Worm (Caenorhabditis elegans) whole organism, young adult: ENCODE results near the gene mab-3.

ENCODE experiments used
- B0019.2 ChIP-seq: fragments of 200-800 bp; sonication (Bioruptor generic); conservative IDR thresholded peaks from 2 replicates; pipeline ENCODE4 v1.3.6; 2022; ENCODE audit warnings: missing genetic modification reagents, missing genetic modification characterization, missing compliant biosample characterization
- B0261.1 ChIP-seq: sonication (generic microtip); optimal IDR thresholded peaks from 2 replicates; lab custom pipeline; 2016; ENCODE audit warnings: mild to moderate bottlenecking, missing genetic modification characterization, moderate library complexity, missing compliant biosample characterization
- F23B12.7 ChIP-seq: sonication (generic microtip); optimal IDR thresholded peaks from 2 replicates; lab custom pipeline; 2017; ENCODE audit warnings: missing genetic modification characterization, mild to moderate bottlenecking, missing compliant biosample characterization, antibody characterized with exemption, moderate library complexity; ENCODE audit not compliant: insufficient read depth
- F39B2.1 ChIP-seq: fragments of 200-800 bp; sonication (Bioruptor generic); IDR thresholded peaks from 2 replicates; pipeline ENCODE4 v1.3.6; 2022; ENCODE audit warnings: missing genetic modification reagents, missing genetic modification characterization, missing compliant biosample characterization
- F55B11.4 ChIP-seq: sonication (generic microtip); optimal IDR thresholded peaks from 2 replicates; lab custom pipeline; 2016; ENCODE audit warnings: missing compliant biosample characterization, missing genetic modification characterization, borderline replicate concordance; ENCODE audit not compliant: insufficient read depth
- F57A8.1 ChIP-seq: fragments of 200-800 bp; sonication (Bioruptor generic); optimal IDR thresholded peaks from 2 replicates; lab custom pipeline; 2018; ENCODE audit warnings: mild to moderate bottlenecking, missing genetic modification characterization, moderate library complexity, missing compliant biosample characterization
- K11D2.4 ChIP-seq: fragments of 200-800 bp; sonication (Bioruptor generic); IDR thresholded peaks from 2 replicates; pipeline ENCODE4 v1.3.6; 2022; ENCODE audit warnings: missing genetic modification reagents, missing genetic modification characterization, missing compliant biosample characterization
- T07F8.4 ChIP-seq: sonication (generic microtip); optimal IDR thresholded peaks from 2 replicates; lab custom pipeline; 2016; ENCODE audit warnings: mild to moderate bottlenecking, missing genetic modification characterization, moderate library complexity, missing compliant biosample characterization
- Y53F4B.3 ChIP-seq: fragments of 200-800 bp; sonication (Bioruptor generic); IDR thresholded peaks from 2 replicates; pipeline ENCODE4 v1.3.6; 2022; ENCODE audit warnings: missing genetic modification reagents, missing genetic modification characterization, missing compliant biosample characterization
- Y53G8AR.9 ChIP-seq: fragments of 200-800 bp; sonication (Bioruptor generic); conservative IDR thresholded peaks from 2 replicates; pipeline ENCODE4 v1.3.6; 2022; ENCODE audit warnings: missing genetic modification reagents, missing genetic modification characterization, missing compliant biosample characterization
- Y67H2A.10 ChIP-seq: fragments of 200-800 bp; sonication (Bioruptor generic); conservative IDR thresholded peaks from 2 replicates; pipeline ENCODE4 v1.3.6; 2022; ENCODE audit warnings: missing genetic modification reagents, missing genetic modification characterization, missing compliant biosample characterization
- Y79H2A.3 ChIP-seq: fragments of 200-800 bp; sonication (Bioruptor generic); conservative IDR thresholded peaks from 2 replicates; pipeline ENCODE4 v1.3.6; 2022; ENCODE audit warnings: missing genetic modification reagents, missing genetic modification characterization, missing compliant biosample characterization
- bed-1 ChIP-seq: fragments of 200-800 bp; sonication (Bioruptor generic); IDR thresholded peaks from 2 replicates; pipeline ENCODE4 v1.3.6; 2022; ENCODE audit warnings: missing genetic modification reagents, missing genetic modification characterization, missing compliant biosample characterization
- bed-2 ChIP-seq: fragments of 200-800 bp; sonication (Bioruptor generic); IDR thresholded peaks from 2 replicates; pipeline ENCODE4 v1.3.6; 2022; ENCODE audit warnings: missing genetic modification reagents, missing genetic modification characterization, missing compliant biosample characterization
- cebp-2 ChIP-seq: fragments of 200-800 bp; sonication (Bioruptor generic); IDR thresholded peaks from 2 replicates; pipeline ENCODE4 v1.3.6; 2022; ENCODE audit warnings: missing genetic modification characterization, missing compliant biosample characterization
- ceh-27 ChIP-seq: fragments of 200-800 bp; sonication (Bioruptor generic); optimal IDR thresholded peaks from 2 replicates; lab custom pipeline; 2018; ENCODE audit warnings: mild to moderate bottlenecking, missing genetic modification characterization, moderate library complexity, missing compliant biosample characterization
- ceh-58 ChIP-seq: fragments of 200-800 bp; sonication (Bioruptor generic); IDR thresholded peaks from 2 replicates; pipeline ENCODE4 v1.3.6; 2022; ENCODE audit warnings: missing genetic modification characterization, missing compliant biosample characterization
- chd-7 ChIP-seq: sonication (generic microtip); optimal IDR thresholded peaks from 2 replicates; lab custom pipeline; 2016; ENCODE audit warnings: mild to moderate bottlenecking, missing genetic modification characterization, moderate library complexity, missing compliant biosample characterization
- die-1 ChIP-seq: sonication (generic microtip); optimal IDR thresholded peaks from 2 replicates; lab custom pipeline; 2016; ENCODE audit warnings: missing genotype, mild to moderate bottlenecking, missing genetic modification characterization, missing compliant biosample characterization
- dpff-1 ChIP-seq: sonication (generic microtip); optimal IDR thresholded peaks from 2 replicates; lab custom pipeline; 2017; ENCODE audit warnings: mild to moderate bottlenecking, missing genetic modification characterization, missing compliant biosample characterization
- dpl-1 ChIP-seq: fragments of 150-350 bp; optimal IDR thresholded peaks from 2 replicates; lab custom pipeline; 2014; ENCODE audit warnings: missing biosample characterization, missing genetic modification reagents, missing genetic modification characterization
- efl-1 ChIP-seq: fragments of 150-350 bp; optimal IDR thresholded peaks from 2 replicates; lab custom pipeline; 2014; ENCODE audit warnings: missing biosample characterization, missing genetic modification reagents, missing genetic modification characterization
- ekl-4 ChIP-seq: fragments of 200-800 bp; sonication (Bioruptor generic); IDR thresholded peaks from 2 replicates; pipeline ENCODE4 v1.3.6; 2022; ENCODE audit warnings: missing genetic modification reagents, missing genetic modification characterization, missing compliant biosample characterization
- fkh-3 ChIP-seq: sonication (generic microtip); optimal IDR thresholded peaks from 2 replicates; lab custom pipeline; 2016; ENCODE audit warnings: mild to moderate bottlenecking, missing genetic modification characterization, missing compliant biosample characterization
- hmg-1.2 ChIP-seq: fragments of 200-800 bp; sonication (Bioruptor generic); IDR thresholded peaks from 2 replicates; pipeline ENCODE4 v1.3.6; 2022; ENCODE audit warnings: missing genetic modification reagents, missing genetic modification characterization, missing compliant biosample characterization
- let-607 ChIP-seq, 2 experiments: fragments of 200-800 bp in 1 of 2; sonication (Bioruptor generic) in 1 of 2; sonication (generic microtip) in 1 of 2; optimal IDR thresholded peaks; 2 replicates each; lab custom pipeline; 2016 to 2018; ENCODE audit warnings: mild to moderate bottlenecking in 2 of 2, missing compliant biosample characterization in 2 of 2, missing genetic modification characterization in 2 of 2, moderate library complexity in 2 of 2, missing genotype in 1 of 2
- lin-26 ChIP-seq: fragments of 200-800 bp; sonication (Bioruptor generic); IDR thresholded peaks from 2 replicates; pipeline ENCODE4 v1.3.6; 2022; ENCODE audit warnings: missing genetic modification reagents, missing genetic modification characterization, missing compliant biosample characterization
- lsl-1 ChIP-seq: fragments of 200-800 bp; sonication (Bioruptor generic); optimal IDR thresholded peaks from 2 replicates; lab custom pipeline; 2018; ENCODE audit warnings: mild to moderate bottlenecking, missing genetic modification characterization, moderate library complexity, missing compliant biosample characterization
- madf-8 ChIP-seq: fragments of 200-800 bp; sonication (Bioruptor generic); conservative IDR thresholded peaks from 2 replicates; pipeline ENCODE4 v1.3.6; 2022; ENCODE audit warnings: missing genetic modification reagents, missing genetic modification characterization, missing compliant biosample characterization
- mxl-1 ChIP-seq: sonication (generic microtip); optimal IDR thresholded peaks from 2 replicates; lab custom pipeline; 2016; ENCODE audit warnings: missing genetic modification characterization, missing compliant biosample characterization
- nhr-179 ChIP-seq: sonication (generic microtip); optimal IDR thresholded peaks from 2 replicates; lab custom pipeline; 2016; ENCODE audit warnings: mild to moderate bottlenecking, missing genetic modification characterization, missing compliant biosample characterization
- nhr-27 ChIP-seq: fragments of 200-800 bp; sonication (Bioruptor generic); optimal IDR thresholded peaks from 2 replicates; lab custom pipeline; 2018; ENCODE audit warnings: mild to moderate bottlenecking, missing genetic modification characterization, moderate library complexity, missing compliant biosample characterization
- nhr-80 ChIP-seq: sonication (generic microtip); optimal IDR thresholded peaks from 2 replicates; lab custom pipeline; 2016; ENCODE audit warnings: missing genetic modification characterization, missing compliant biosample characterization
- nhr-90 ChIP-seq: sonication (generic microtip); optimal IDR thresholded peaks from 2 replicates; lab custom pipeline; 2016; ENCODE audit warnings: missing genotype, mild to moderate bottlenecking, missing genetic modification characterization, missing compliant biosample characterization
- pha-4 ChIP-seq: fragments of 150-350 bp; sonication (generic microtip); optimal IDR thresholded peaks from 2 replicates; lab custom pipeline; 2014; ENCODE audit warnings: missing biosample characterization, missing genetic modification reagents, missing genetic modification characterization
- rec-8 ChIP-seq, 2 experiments: sonication (generic microtip); optimal IDR thresholded peaks; 2 replicates each; lab custom pipeline; 2016; ENCODE audit warnings: mild to moderate bottlenecking in 2 of 2, missing genetic modification characterization in 2 of 2, missing genetic modification reagents in 2 of 2, missing genotype in 2 of 2, missing biosample characterization in 1 of 2, missing compliant biosample characterization in 1 of 2, moderate library complexity in 1 of 2
- rpc-1 ChIP-seq, 2 experiments: fragments of 150-350 bp in 1 of 2; sonication (generic microtip) in 1 of 2; optimal IDR thresholded peaks; 2 replicates each; lab custom pipeline; 2014 to 2018; ENCODE audit warnings: missing biosample characterization in 1 of 2, missing genetic modification characterization in 1 of 2, missing genetic modification reagents in 1 of 2, missing genotype in 1 of 2
- sea-2 ChIP-seq: fragments of 200-800 bp; sonication (Bioruptor generic); IDR thresholded peaks from 2 replicates; pipeline ENCODE4 v1.3.6; 2022; ENCODE audit warnings: missing genetic modification characterization, missing compliant biosample characterization
- snpc-1.3 ChIP-seq: sonication (generic microtip); optimal IDR thresholded peaks from 2 replicates; lab custom pipeline; 2017; ENCODE audit warnings: missing genetic modification characterization, mild to moderate bottlenecking, missing compliant biosample characterization, antibody characterized with exemption, moderate library complexity, missing genotype, missing genetic modification reagents; ENCODE audit not compliant: insufficient read depth
- sptf-2 ChIP-seq: fragments of 200-800 bp; sonication (Bioruptor generic); optimal IDR thresholded peaks from 2 replicates; lab custom pipeline; 2018; ENCODE audit warnings: mild to moderate bottlenecking, missing genetic modification characterization, missing compliant biosample characterization
- xnd-1 ChIP-seq: sonication (generic microtip); optimal IDR thresholded peaks from 2 replicates; lab custom pipeline; 2016; ENCODE audit warnings: missing genotype, missing genetic modification reagents, missing genetic modification characterization, missing compliant biosample characterization
- zfh-2 ChIP-seq: fragments of 200-800 bp; sonication (Bioruptor generic); conservative IDR thresholded peaks from 2 replicates; pipeline ENCODE4 v1.3.6; 2022; ENCODE audit warnings: missing genetic modification reagents, missing genetic modification characterization, missing compliant biosample characterization
- zim-3 ChIP-seq: sonication (generic microtip); optimal IDR thresholded peaks from 2 replicates; lab custom pipeline; 2017; ENCODE audit warnings: mild to moderate bottlenecking, missing genetic modification characterization, moderate library complexity, missing compliant biosample characterization
- ztf-22 ChIP-seq: fragments of 200-800 bp; sonication (Bioruptor generic); optimal IDR thresholded peaks from 2 replicates; lab custom pipeline; 2018; ENCODE audit warnings: mild to moderate bottlenecking, missing genetic modification characterization, moderate library complexity, missing compliant biosample characterization
- ztf-25 ChIP-seq: fragments of 200-800 bp; sonication (Bioruptor generic); IDR thresholded peaks from 2 replicates; pipeline ENCODE4 v1.3.6; 2022; ENCODE audit warnings: missing genetic modification reagents, missing genetic modification characterization, missing compliant biosample characterization
- ztf-28 ChIP-seq: fragments of 200-800 bp; sonication (Bioruptor generic); IDR thresholded peaks from 2 replicates; pipeline ENCODE4 v1.3.6; 2022; ENCODE audit warnings: missing genetic modification reagents, missing genetic modification characterization, missing compliant biosample characterization

mab-3 gene

DNA sequence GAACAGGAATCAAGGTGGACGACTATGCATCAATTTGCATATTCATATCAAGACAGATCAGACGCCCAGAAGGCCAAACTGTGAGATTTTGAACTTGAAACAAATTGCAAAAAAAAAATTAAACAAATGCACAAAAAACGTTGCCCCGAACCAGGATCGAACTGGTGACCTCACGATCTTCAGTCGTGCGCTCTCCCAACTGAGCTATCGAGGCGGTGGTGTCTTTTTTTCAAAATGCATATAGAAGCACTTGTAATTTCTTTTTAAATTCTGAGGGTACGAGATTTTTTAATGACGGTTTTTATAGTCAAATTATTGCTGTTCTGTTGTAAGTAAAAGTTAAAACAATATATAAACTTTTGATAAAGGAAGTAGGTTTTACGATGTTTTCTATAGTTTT lies 18.9 kb upstream of the mab-3 start (continued):
- TF ChIP-seq rpc-1 (optimal IDR thresholded peaks at IDR 0.05; lab: Kevin White, UChicago): peak; percentile 73
- peak; percentile 94 for TF ChIP-seq rpc-1 (tag; optimal IDR thresholded peaks at IDR 0.05; lab: Kevin White, UChicago)
- peak; percentile 4 for TF ChIP-seq nhr-80 (tag; lab: Kevin White, UChicago)
- peak; percentile 13 for TF ChIP-seq dpl-1
- peak; percentile 20; the same call in 1 of the 2 replicates for TF ChIP-seq Y53F4B.3
- TF ChIP-seq ztf-25 (GFP tag; lab: Robert Waterston, UW): peak; percentile 71; the same call in 1 of the 2 replicates
- TF ChIP-seq dpff-1 (tag; lab: Kevin White, UChicago): no peak
- TF ChIP-seq ekl-4 (GFP tag; lab: Robert Waterston, UW): 0 out of 2 replicates have a peak, but pooled peaks have one; percentile 11
- TF ChIP-seq die-1 (tag; lab: Kevin White, UChicago): peak; percentile 58
- TF ChIP-seq lsl-1: peak; percentile 23
- TF ChIP-seq nhr-90 (tag; lab: Kevin White, UChicago): peak; percentile 35
- no peak for TF ChIP-seq B0019.2 (GFP tag; lab: Robert Waterston, UW)
- TF ChIP-seq ztf-28: 0 out of 2 replicates have a peak, but pooled peaks have one; percentile 25
- peak; percentile 70 for TF ChIP-seq B0261.1 (tag; lab: Kevin White, UChicago)
- TF ChIP-seq lin-26 (GFP tag; lab: Robert Waterston, UW): peak; percentile 74
- TF ChIP-seq hmg-1.2 (GFP tag; lab: Robert Waterston, UW): peak; percentile 41; the same call in 1 of the 2 replicates
- no peak for TF ChIP-seq efl-1 (GFP tag; lab: Kevin White, UChicago)
- TF ChIP-seq, all 124 proteins: peak for 28

DNA sequence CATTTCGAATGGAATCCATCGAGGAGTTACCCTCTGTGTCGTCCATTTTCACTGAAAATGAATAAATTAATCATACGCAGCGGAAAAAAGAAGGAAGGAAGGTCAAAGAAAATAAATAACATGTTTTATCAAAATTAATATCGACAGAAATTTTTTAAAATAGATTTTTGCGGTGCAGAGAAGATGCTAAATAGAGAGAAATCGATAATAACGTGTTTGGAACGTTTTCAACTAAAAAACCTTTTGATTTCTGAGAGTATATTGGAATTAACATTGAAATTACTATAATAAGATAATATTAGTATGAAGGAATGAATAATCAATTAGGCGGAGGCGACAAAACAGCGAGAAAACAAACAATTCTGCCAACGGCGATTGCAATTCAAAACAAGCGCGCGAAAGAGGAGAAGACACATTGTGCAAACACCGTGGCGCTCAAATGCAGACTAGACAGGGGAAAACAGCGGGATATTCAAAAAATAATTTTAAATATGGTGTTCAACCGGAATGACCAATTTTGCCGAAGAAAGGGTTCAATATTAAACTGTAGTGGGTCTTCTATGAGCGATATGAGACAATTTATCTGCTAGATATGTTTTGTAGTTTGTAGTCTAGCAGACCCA lies 15.4 kb upstream of the mab-3 start, which contains the start of gene wee-1.3:
TSS of gene wee-1.3 (minus strand) at position 51 of the 623 bp plus-strand sequence.
- TF ChIP-seq T07F8.4 (tag; lab: Kevin White, UChicago): no peak
- no peak for TF ChIP-seq zim-3
- no peak for TF ChIP-seq F57A8.1 (GFP tag; lab: Kevin White, UChicago)
- peak; percentile 19 for TF ChIP-seq xnd-1 (tag; lab: Kevin White, UChicago)
- no peak for TF ChIP-seq Y79H2A.3 (GFP tag; lab: Robert Waterston, UW)
- TF ChIP-seq bed-2: no peak
- TF ChIP-seq snpc-1.3 (tag; lab: Kevin White, UChicago): no peak
- TF ChIP-seq lin-26 (GFP tag; lab: Robert Waterston, UW): no peak
- no peak for TF ChIP-seq nhr-90 (tag; lab: Kevin White, UChicago)
- TF ChIP-seq ceh-58 (GFP tag; lab: Robert Waterston, UW): no peak
- TF ChIP-seq nhr-27: no peak
- TF ChIP-seq sea-2 (GFP tag; lab: Robert Waterston, UW): no peak
- TF ChIP-seq F39B2.1 (GFP tag; lab: Robert Waterston, UW): no peak
- peak; percentile 49 for TF ChIP-seq madf-8
- no peak for TF ChIP-seq F55B11.4
- TF ChIP-seq Y67H2A.10 (GFP tag; lab: Robert Waterston, UW): no peak
- peak in 1 of 2 experiments; percentile 18 for TF ChIP-seq let-607 (tag; optimal IDR thresholded peaks at IDR 0.05; lab: Kevin White, UChicago)
- no peak for TF ChIP-seq chd-7 (tag; lab: Kevin White, UChicago)
- TF ChIP-seq rec-8 (tag; optimal IDR thresholded peaks at IDR 0.05; lab: Kevin White, UChicago): no peak
- no peak for TF ChIP-seq Y53G8AR.9
- TF ChIP-seq pha-4: no peak
- no peak for TF ChIP-seq nhr-179 (tag; lab: Kevin White, UChicago)
- no peak for TF ChIP-seq mxl-1 (tag; lab: Kevin White, UChicago)
- no peak for TF ChIP-seq sptf-2 (GFP tag; lab: Kevin White, UChicago)
- no peak for TF ChIP-seq cebp-2 (GFP tag; lab: Robert Waterston, UW)
- TF ChIP-seq bed-1: no peak
- no peak for TF ChIP-seq zfh-2 (GFP tag; lab: Robert Waterston, UW)
- peak; percentile 48 for TF ChIP-seq ceh-27 (GFP tag; lab: Kevin White, UChicago)
- TF ChIP-seq fkh-3 (tag; lab: Kevin White, UChicago): no peak
- no peak for TF ChIP-seq ztf-22 (GFP tag; lab: Kevin White, UChicago)
- TF ChIP-seq K11D2.4 (GFP tag; lab: Robert Waterston, UW): no peak
- TF ChIP-seq F23B12.7 (tag; lab: Kevin White, UChicago): peak; percentile 26
